Worm (Caenorhabditis elegans) whole organism, young adult: ENCODE measurements around the gene cpna-5.

Source experiments
- B0261.1 ChIP-seq: sonication (generic microtip); optimal IDR thresholded peaks from 2 replicates; lab custom pipeline; 2016; ENCODE audit warnings: mild to moderate bottlenecking, missing genetic modification characterization, moderate library complexity, missing compliant biosample characterization
- B0336.3 ChIP-seq: fragments of 200-800 bp; sonication (Bioruptor generic); IDR thresholded peaks from 2 replicates; pipeline ENCODE4 v1.3.6; 2022; ENCODE audit warnings: missing genetic modification characterization, missing compliant biosample characterization
- C06A6.2 ChIP-seq: fragments of 200-800 bp; sonication (Bioruptor generic); conservative IDR thresholded peaks from 2 replicates; pipeline ENCODE4 v1.3.6; 2022; ENCODE audit warnings: missing genetic modification characterization, missing compliant biosample characterization
- D2030.7 ChIP-seq: fragments of 200-800 bp; sonication (Bioruptor generic); IDR thresholded peaks from 2 replicates; pipeline ENCODE4 v1.3.6; 2022; ENCODE audit warnings: missing genetic modification reagents, missing genetic modification characterization, missing compliant biosample characterization
- F23B12.7 ChIP-seq: sonication (generic microtip); optimal IDR thresholded peaks from 2 replicates; lab custom pipeline; 2017; ENCODE audit warnings: missing genetic modification characterization, mild to moderate bottlenecking, missing compliant biosample characterization, antibody characterized with exemption, moderate library complexity; ENCODE audit not compliant: insufficient read depth
- F39B2.1 ChIP-seq: fragments of 200-800 bp; sonication (Bioruptor generic); IDR thresholded peaks from 2 replicates; pipeline ENCODE4 v1.3.6; 2022; ENCODE audit warnings: missing genetic modification reagents, missing genetic modification characterization, missing compliant biosample characterization
- F55B11.4 ChIP-seq: sonication (generic microtip); optimal IDR thresholded peaks from 2 replicates; lab custom pipeline; 2016; ENCODE audit warnings: missing compliant biosample characterization, missing genetic modification characterization, borderline replicate concordance; ENCODE audit not compliant: insufficient read depth
- F57C9.4 ChIP-seq: sonication (generic microtip); optimal IDR thresholded peaks from 2 replicates; lab custom pipeline; 2017; ENCODE audit warnings: mild to moderate bottlenecking, missing genetic modification characterization, missing compliant biosample characterization
- Y53F4B.3 ChIP-seq: fragments of 200-800 bp; sonication (Bioruptor generic); IDR thresholded peaks from 2 replicates; pipeline ENCODE4 v1.3.6; 2022; ENCODE audit warnings: missing genetic modification reagents, missing genetic modification characterization, missing compliant biosample characterization
- Y53G8AR.9 ChIP-seq: fragments of 200-800 bp; sonication (Bioruptor generic); conservative IDR thresholded peaks from 2 replicates; pipeline ENCODE4 v1.3.6; 2022; ENCODE audit warnings: missing genetic modification reagents, missing genetic modification characterization, missing compliant biosample characterization
- aptf-2 ChIP-seq: fragments of 200-800 bp; sonication (Bioruptor generic); conservative IDR thresholded peaks from 2 replicates; pipeline ENCODE4 v1.3.6; 2022; ENCODE audit warnings: missing genetic modification reagents, missing genetic modification characterization, missing compliant biosample characterization
- atf-7 ChIP-seq: sonication (generic microtip); optimal IDR thresholded peaks from 2 replicates; lab custom pipeline; 2017; ENCODE audit warnings: mild to moderate bottlenecking, missing genetic modification characterization, missing compliant biosample characterization
- attf-3 ChIP-seq: fragments of 200-800 bp; sonication (Bioruptor generic); conservative IDR thresholded peaks from 2 replicates; pipeline ENCODE4 v1.3.6; 2022; ENCODE audit warnings: missing genetic modification reagents, missing genetic modification characterization, missing compliant biosample characterization
- attf-5 ChIP-seq: fragments of 200-800 bp; sonication (Bioruptor generic); optimal IDR thresholded peaks from 2 replicates; lab custom pipeline; 2018; ENCODE audit warnings: mild to moderate bottlenecking, missing genetic modification characterization, missing compliant biosample characterization
- attf-6 ChIP-seq: fragments of 200-800 bp; sonication (Bioruptor generic); IDR thresholded peaks from 2 replicates; pipeline ENCODE4 v1.3.6; 2022; ENCODE audit warnings: missing genetic modification reagents, missing genetic modification characterization, missing compliant biosample characterization
- ceh-100 ChIP-seq: fragments of 200-800 bp; sonication (Bioruptor generic); IDR thresholded peaks from 2 replicates; pipeline ENCODE4 v1.3.6; 2022; ENCODE audit warnings: missing genetic modification reagents, missing genetic modification characterization, missing compliant biosample characterization
- ceh-27 ChIP-seq: fragments of 200-800 bp; sonication (Bioruptor generic); optimal IDR thresholded peaks from 2 replicates; lab custom pipeline; 2018; ENCODE audit warnings: mild to moderate bottlenecking, missing genetic modification characterization, moderate library complexity, missing compliant biosample characterization
- ceh-79 ChIP-seq: sonication (generic microtip); optimal IDR thresholded peaks from 2 replicates; lab custom pipeline; 2017; ENCODE audit warnings: mild to moderate bottlenecking, missing genetic modification characterization, missing compliant biosample characterization
- ceh-91 ChIP-seq: fragments of 200-800 bp; sonication (Bioruptor generic); IDR thresholded peaks from 2 replicates; pipeline ENCODE4 v1.3.6; 2022; ENCODE audit warnings: missing genetic modification reagents, missing genetic modification characterization, missing compliant biosample characterization
- efl-1 ChIP-seq: fragments of 150-350 bp; optimal IDR thresholded peaks from 2 replicates; lab custom pipeline; 2014; ENCODE audit warnings: missing biosample characterization, missing genetic modification reagents, missing genetic modification characterization
- ets-4 ChIP-seq: fragments of 200-800 bp; sonication (Bioruptor generic); optimal IDR thresholded peaks from 2 replicates; lab custom pipeline; 2018; ENCODE audit warnings: mild to moderate bottlenecking, missing genetic modification characterization, missing compliant biosample characterization
- hmg-20 ChIP-seq: fragments of 200-800 bp; sonication (Bioruptor generic); IDR thresholded peaks from 2 replicates; pipeline ENCODE4 v1.3.6; 2022; ENCODE audit warnings: missing genetic modification reagents, missing genetic modification characterization, missing compliant biosample characterization
- hsf-1 ChIP-seq: fragments of 200-800 bp; sonication (Bioruptor generic); IDR thresholded peaks from 2 replicates; pipeline ENCODE4 v1.3.6; 2022; ENCODE audit warnings: missing genetic modification reagents, missing genetic modification characterization, missing compliant biosample characterization
- let-607 ChIP-seq, 2 experiments: fragments of 200-800 bp in 1 of 2; sonication (Bioruptor generic) in 1 of 2; sonication (generic microtip) in 1 of 2; optimal IDR thresholded peaks; 2 replicates each; lab custom pipeline; 2016 to 2018; ENCODE audit warnings: mild to moderate bottlenecking in 2 of 2, missing compliant biosample characterization in 2 of 2, missing genetic modification characterization in 2 of 2, moderate library complexity in 2 of 2, missing genotype in 1 of 2
- lin-26 ChIP-seq: fragments of 200-800 bp; sonication (Bioruptor generic); IDR thresholded peaks from 2 replicates; pipeline ENCODE4 v1.3.6; 2022; ENCODE audit warnings: missing genetic modification reagents, missing genetic modification characterization, missing compliant biosample characterization
- lin-35 ChIP-seq, 3 experiments: fragments of 150-350 bp in 2 of 3; sonication (generic microtip) in 1 of 3; optimal IDR thresholded peaks; 2 replicates each; lab custom pipeline; 2014 to 2018; ENCODE audit warnings: missing biosample characterization in 3 of 3, missing genetic modification characterization in 3 of 3, missing genetic modification reagents in 3 of 3
- lsy-27 ChIP-seq: sonication (generic microtip); optimal IDR thresholded peaks from 2 replicates; lab custom pipeline; 2017; ENCODE audit warnings: missing genetic modification characterization, mild to moderate bottlenecking, missing compliant biosample characterization, antibody characterized with exemption, missing genotype, borderline replicate concordance; ENCODE audit not compliant: insufficient read depth
- madf-10 ChIP-seq: sonication (generic microtip); optimal IDR thresholded peaks from 2 replicates; lab custom pipeline; 2016; ENCODE audit warnings: mild to moderate bottlenecking, missing genetic modification characterization, missing compliant biosample characterization
- mcd-1 ChIP-seq: fragments of 200-800 bp; sonication (Bioruptor generic); IDR thresholded peaks from 2 replicates; pipeline ENCODE4 v1.3.6; 2022; ENCODE audit warnings: missing genetic modification reagents, missing genetic modification characterization, missing compliant biosample characterization
- mxl-1 ChIP-seq: sonication (generic microtip); optimal IDR thresholded peaks from 2 replicates; lab custom pipeline; 2016; ENCODE audit warnings: missing genetic modification characterization, missing compliant biosample characterization
- nfya-1 ChIP-seq: sonication (generic microtip); optimal IDR thresholded peaks from 2 replicates; lab custom pipeline; 2017; ENCODE audit warnings: antibody characterized with exemption, missing compliant biosample characterization, missing genetic modification characterization, borderline replicate concordance; ENCODE audit not compliant: insufficient read depth
- nhr-90 ChIP-seq: sonication (generic microtip); optimal IDR thresholded peaks from 2 replicates; lab custom pipeline; 2016; ENCODE audit warnings: missing genotype, mild to moderate bottlenecking, missing genetic modification characterization, missing compliant biosample characterization
- rec-8 ChIP-seq, 2 experiments: sonication (generic microtip); optimal IDR thresholded peaks; 2 replicates each; lab custom pipeline; 2016; ENCODE audit warnings: mild to moderate bottlenecking in 2 of 2, missing genetic modification characterization in 2 of 2, missing genetic modification reagents in 2 of 2, missing genotype in 2 of 2, missing biosample characterization in 1 of 2, missing compliant biosample characterization in 1 of 2, moderate library complexity in 1 of 2
- repo-1 ChIP-seq: sonication (generic microtip); optimal IDR thresholded peaks from 2 replicates; lab custom pipeline; 2017; ENCODE audit warnings: mild to moderate bottlenecking, missing genetic modification characterization, missing compliant biosample characterization
- snpc-1.1 ChIP-seq: sonication (generic microtip); optimal IDR thresholded peaks from 2 replicates; lab custom pipeline; 2017; ENCODE audit warnings: missing genetic modification characterization, mild to moderate bottlenecking, missing compliant biosample characterization, antibody characterized with exemption, moderate library complexity, missing genotype, missing genetic modification reagents; ENCODE audit not compliant: insufficient read depth
- snpc-3.4 ChIP-seq: sonication (generic microtip); optimal IDR thresholded peaks from 2 replicates; lab custom pipeline; 2017; ENCODE audit warnings: missing genetic modification characterization, mild to moderate bottlenecking, missing compliant biosample characterization, antibody characterized with exemption, moderate library complexity, missing genotype, missing genetic modification reagents
- sptf-2 ChIP-seq: fragments of 200-800 bp; sonication (Bioruptor generic); optimal IDR thresholded peaks from 2 replicates; lab custom pipeline; 2018; ENCODE audit warnings: mild to moderate bottlenecking, missing genetic modification characterization, missing compliant biosample characterization
- tbp1 ChIP-seq: fragments of 200-800 bp; sonication (Bioruptor generic); optimal IDR thresholded peaks from 2 replicates; lab custom pipeline; 2018; ENCODE audit warnings: mild to moderate bottlenecking, missing genetic modification characterization, missing compliant biosample characterization
- tbx-9 ChIP-seq: sonication (generic microtip); optimal IDR thresholded peaks from 2 replicates; lab custom pipeline; 2016; ENCODE audit warnings: borderline replicate concordance, missing genetic modification characterization, inconsistent platforms, missing compliant biosample characterization
- tlf-1 ChIP-seq: fragments of 200-800 bp; sonication (Bioruptor generic); optimal IDR thresholded peaks from 2 replicates; lab custom pipeline; 2018; ENCODE audit warnings: mild to moderate bottlenecking, missing genetic modification characterization, missing compliant biosample characterization
- unc-130 ChIP-seq: sonication (generic microtip); optimal IDR thresholded peaks from 2 replicates; lab custom pipeline; 2016; ENCODE audit warnings: missing genetic modification reagents, missing genetic modification characterization, missing compliant biosample characterization
- zim-3 ChIP-seq: sonication (generic microtip); optimal IDR thresholded peaks from 2 replicates; lab custom pipeline; 2017; ENCODE audit warnings: mild to moderate bottlenecking, missing genetic modification characterization, moderate library complexity, missing compliant biosample characterization
- ztf-18 ChIP-seq: sonication (generic microtip); optimal IDR thresholded peaks from 2 replicates; lab custom pipeline; 2016; ENCODE audit warnings: missing genotype, mild to moderate bottlenecking, missing genetic modification characterization, missing compliant biosample characterization
- ztf-22 ChIP-seq: fragments of 200-800 bp; sonication (Bioruptor generic); optimal IDR thresholded peaks from 2 replicates; lab custom pipeline; 2018; ENCODE audit warnings: mild to moderate bottlenecking, missing genetic modification characterization, moderate library complexity, missing compliant biosample characterization
- ztf-25 ChIP-seq: fragments of 200-800 bp; sonication (Bioruptor generic); IDR thresholded peaks from 2 replicates; pipeline ENCODE4 v1.3.6; 2022; ENCODE audit warnings: missing genetic modification reagents, missing genetic modification characterization, missing compliant biosample characterization
- ztf-26 ChIP-seq: sonication (generic microtip); optimal IDR thresholded peaks from 2 replicates; lab custom pipeline; 2017; ENCODE audit warnings: missing genetic modification characterization, missing compliant biosample characterization
- ztf-6 ChIP-seq: fragments of 200-800 bp; sonication (Bioruptor generic); IDR thresholded peaks from 2 replicates; pipeline ENCODE4 v1.3.6; 2022; ENCODE audit warnings: missing genetic modification reagents, missing genetic modification characterization, missing compliant biosample characterization

The cpna-5 gene

ce11 chrII:7756810-7757209, 38.4 kb upstream of the cpna-5 start (continued):
- TF ChIP-seq atf-7 (tag; lab: Kevin White, UChicago) (peak; percentile 68), hsf-1 (GFP tag; lab: Robert Waterston, UW) (peak; percentile 72), mcd-1 (peak; percentile 59), snpc-1.1 (tag; lab: Kevin White, UChicago) (no peak), ztf-6 (GFP tag; lab: Robert Waterston, UW) (no peak), ets-4 (GFP tag; lab: Kevin White, UChicago) (no peak), ztf-26 (tag; lab: Kevin White, UChicago) (peak; percentile 17), lsy-27 (no peak), ztf-18 (tag; lab: Kevin White, UChicago) (peak; percentile 59), ztf-22 (GFP tag; lab: Kevin White, UChicago) (no peak), unc-130 (GFP tag; lab: Kevin White, UChicago) (peak; percentile 35), tlf-1 (GFP tag; lab: Kevin White, UChicago) (peak; percentile 39), ceh-100 (peak; percentile 62), attf-5 (GFP tag; lab: Kevin White, UChicago) (peak; percentile 61), madf-10 (peak; percentile 54), ceh-91 (GFP tag; lab: Robert Waterston, UW) (no peak), ceh-27 (no peak), nhr-90 (tag; lab: Kevin White, UChicago) (peak; percentile 68), F39B2.1 (no peak), aptf-2 (GFP tag; lab: Robert Waterston, UW) (no peak), nfya-1 (tag; lab: Kevin White, UChicago) (no peak), repo-1 (tag; lab: Kevin White, UChicago) (peak; percentile 81), let-607 (tag; optimal IDR thresholded peaks at IDR 0.05; lab: Kevin White, UChicago) (peak in 1 of 2 experiments; percentile 27), zim-3 (tag; lab: Kevin White, UChicago) (peak; percentile 18), hmg-20 (GFP tag; lab: Robert Waterston, UW) (no peak), Y53F4B.3 (GFP tag; lab: Robert Waterston, UW) (0 out of 2 replicates have a peak, but pooled peaks have one; percentile 16), B0336.3 (GFP tag; lab: Robert Waterston, UW) (peak; percentile 23; the same call in 1 of the 2 replicates), F55B11.4 (tag; lab: Kevin White, UChicago) (no peak), rec-8 (tag; optimal IDR thresholded peaks at IDR 0.05; lab: Kevin White, UChicago) (peak in 1 of 2 experiments; percentile 38), sptf-2 (no peak), ztf-25 (GFP tag; lab: Robert Waterston, UW) (no peak), mxl-1 (tag; lab: Kevin White, UChicago) (peak; percentile 25), tbx-9 (no peak), C06A6.2 (no peak), Y53G8AR.9 (GFP tag; lab: Robert Waterston, UW) (peak; percentile 63; the same call in 1 of the 2 replicates), B0261.1 (peak; percentile 88), attf-6 (GFP tag; lab: Robert Waterston, UW) (no peak), snpc-3.4 (peak; percentile 17), ceh-79 (tag; lab: Kevin White, UChicago) (peak; percentile 54), lin-26 (GFP tag; lab: Robert Waterston, UW) (peak; percentile 83), efl-1 (GFP tag; lab: Kevin White, UChicago) (no peak), tbp1 (GFP tag; lab: Kevin White, UChicago) (peak; percentile 92), lin-35 (GFP tag; optimal IDR thresholded peaks at IDR 0.05; lab: Kevin White, UChicago) (peak in 1 of 3 experiments; percentile 10), F57C9.4 (tag; lab: Kevin White, UChicago) (no peak), attf-3 (GFP tag; lab: Robert Waterston, UW) (no peak), F23B12.7 (tag; lab: Kevin White, UChicago) (no peak), D2030.7 (GFP tag; lab: Robert Waterston, UW) (peak; percentile 46)
